Worm (Caenorhabditis elegans) whole organism, L2 larva: ENCODE measurements around the gene K07F5.16.

Experiments
- C34F6.9 ChIP-seq: fragments of 150-350 bp; optimal IDR thresholded peaks from 2 replicates; lab custom pipeline; 2014; ENCODE audit warnings: missing biosample characterization, missing genetic modification characterization
- F13H6.1 ChIP-seq: sonication (generic microtip); optimal IDR thresholded peaks from 2 replicates; lab custom pipeline; 2016; ENCODE audit warnings: missing genetic modification characterization, missing compliant biosample characterization
- ZK546.5 ChIP-seq: sonication (generic microtip); optimal IDR thresholded peaks from 2 replicates; lab custom pipeline; 2017; ENCODE audit warnings: missing biosample characterization, missing genetic modification characterization
- aly-2 ChIP-seq: fragments of 150-350 bp; optimal IDR thresholded peaks from 2 replicates; lab custom pipeline; 2014; ENCODE audit warnings: missing biosample characterization, missing genetic modification characterization
- ama-1 ChIP-seq: fragments of 150-350 bp; optimal IDR thresholded peaks from 2 replicates; lab custom pipeline; 2018; ENCODE audit warnings: inconsistent platforms
- ceh-16 ChIP-seq: fragments of 150-350 bp; optimal IDR thresholded peaks from 2 replicates; lab custom pipeline; 2014; ENCODE audit warnings: missing biosample characterization, missing genetic modification characterization
- ceh-82 ChIP-seq: fragments of 150-350 bp; optimal IDR thresholded peaks from 2 replicates; lab custom pipeline; 2014; ENCODE audit warnings: missing biosample characterization, missing genetic modification characterization
- crh-2 ChIP-seq: sonication (generic microtip); optimal IDR thresholded peaks from 2 replicates; lab custom pipeline; 2017; ENCODE audit warnings: missing biosample characterization, missing genetic modification characterization
- dmd-4 ChIP-seq: sonication (generic microtip); optimal IDR thresholded peaks from 2 replicates; lab custom pipeline; 2017; ENCODE audit warnings: missing biosample characterization, missing genetic modification characterization
- egl-27 ChIP-seq: sonication (generic microtip); optimal IDR thresholded peaks from 3 replicates; lab custom pipeline; 2017; ENCODE audit warnings: missing biosample characterization, missing genetic modification reagents, missing genetic modification characterization
- elt-1 ChIP-seq: fragments of 150-350 bp; optimal IDR thresholded peaks from 2 replicates; lab custom pipeline; 2014; ENCODE audit warnings: missing biosample characterization, missing genetic modification characterization
- elt-3 ChIP-seq: sonication (generic microtip); optimal IDR thresholded peaks from 2 replicates; lab custom pipeline; 2017; ENCODE audit warnings: missing biosample characterization, missing genetic modification characterization
- fos-1 ChIP-seq: fragments of 150-350 bp; optimal IDR thresholded peaks from 2 replicates; lab custom pipeline; 2014; ENCODE audit warnings: missing biosample characterization, missing genetic modification characterization
- gmeb-1 ChIP-seq: fragments of 150-350 bp; optimal IDR thresholded peaks from 2 replicates; lab custom pipeline; 2014; ENCODE audit warnings: missing biosample characterization, missing genetic modification characterization
- lin-11 ChIP-seq: fragments of 150-350 bp; sonication (generic microtip); optimal IDR thresholded peaks from 2 replicates; lab custom pipeline; 2014; ENCODE audit warnings: missing biosample characterization, missing genetic modification characterization, inconsistent platforms, mixed read lengths
- lin-39 ChIP-seq: fragments of 150-350 bp; optimal IDR thresholded peaks from 2 replicates; lab custom pipeline; 2014; ENCODE audit warnings: missing biosample characterization, missing genetic modification reagents, missing genetic modification characterization
- lsy-2 ChIP-seq, 2 experiments: fragments of 150-350 bp in 1 of 2; sonication (generic microtip) in 1 of 2; optimal IDR thresholded peaks; 2 replicates each; lab custom pipeline; 2014 to 2017; ENCODE audit warnings: missing biosample characterization in 2 of 2, missing genetic modification characterization in 2 of 2
- mab-5 ChIP-seq: fragments of 150-350 bp; optimal IDR thresholded peaks from 2 replicates; lab custom pipeline; 2014; ENCODE audit warnings: missing biosample characterization, missing genetic modification characterization
- mbf-1 ChIP-seq: sonication (generic microtip); optimal IDR thresholded peaks from 2 replicates; lab custom pipeline; 2017; ENCODE audit warnings: missing biosample characterization, missing genetic modification characterization
- mdl-1 ChIP-seq, 2 experiments: fragments of 150-350 bp in 1 of 2; sonication (generic microtip) in 1 of 2; optimal IDR thresholded peaks; 2 replicates each; lab custom pipeline; 2017; ENCODE audit warnings: missing biosample characterization in 2 of 2, missing genetic modification characterization in 2 of 2
- nhr-10 ChIP-seq: sonication (generic microtip); optimal IDR thresholded peaks from 2 replicates; lab custom pipeline; 2017; ENCODE audit warnings: missing biosample characterization, missing genetic modification characterization
- nhr-11 ChIP-seq: fragments of 150-350 bp; optimal IDR thresholded peaks from 2 replicates; lab custom pipeline; 2014; ENCODE audit warnings: missing biosample characterization, missing genetic modification characterization
- nhr-12 ChIP-seq: fragments of 150-350 bp; optimal IDR thresholded peaks from 2 replicates; lab custom pipeline; 2014; ENCODE audit warnings: missing biosample characterization, missing genetic modification characterization
- nhr-129 ChIP-seq: fragments of 150-350 bp; optimal IDR thresholded peaks from 2 replicates; lab custom pipeline; 2014; ENCODE audit warnings: missing biosample characterization, missing genetic modification characterization
- nhr-21 ChIP-seq: fragments of 150-350 bp; optimal IDR thresholded peaks from 2 replicates; lab custom pipeline; 2014; ENCODE audit warnings: missing biosample characterization, missing genetic modification characterization
- nhr-237 ChIP-seq: fragments of 150-350 bp; optimal IDR thresholded peaks from 2 replicates; lab custom pipeline; 2014; ENCODE audit warnings: missing biosample characterization, missing genetic modification characterization
- nhr-25 ChIP-seq: fragments of 150-350 bp; sonication (generic microtip); optimal IDR thresholded peaks from 3 replicates; lab custom pipeline; 2014; ENCODE audit warnings: missing biosample characterization, missing genetic modification characterization
- nhr-6 ChIP-seq: fragments of 150-350 bp; optimal IDR thresholded peaks from 2 replicates; lab custom pipeline; 2014; ENCODE audit warnings: missing biosample characterization, missing genetic modification characterization
- nhr-77 ChIP-seq: fragments of 150-350 bp; optimal IDR thresholded peaks from 2 replicates; lab custom pipeline; 2014; ENCODE audit warnings: missing biosample characterization, missing genetic modification characterization
- peb-1 ChIP-seq: fragments of 150-350 bp; optimal IDR thresholded peaks from 2 replicates; lab custom pipeline; 2014; ENCODE audit warnings: missing biosample characterization, missing genetic modification characterization
- sem-4 ChIP-seq: fragments of 150-350 bp; optimal IDR thresholded peaks from 2 replicates; lab custom pipeline; 2014; ENCODE audit warnings: missing biosample characterization, missing genetic modification reagents, missing genetic modification characterization
- skn-1 ChIP-seq: sonication (generic microtip); optimal IDR thresholded peaks from 2 replicates; lab custom pipeline; 2017; ENCODE audit warnings: missing biosample characterization, missing genetic modification characterization
- sma-9 ChIP-seq, 2 experiments: fragments of 150-350 bp in 1 of 2; sonication (generic microtip) in 1 of 2; optimal IDR thresholded peaks; 2 replicates each; lab custom pipeline; 2014 to 2016; ENCODE audit warnings: missing genetic modification characterization in 2 of 2, mild to moderate bottlenecking in 1 of 2, missing biosample characterization in 1 of 2, missing compliant biosample characterization in 1 of 2, missing genetic modification reagents in 1 of 2, moderate library complexity in 1 of 2
- unc-39 ChIP-seq: fragments of 150-350 bp; optimal IDR thresholded peaks from 2 replicates; lab custom pipeline; 2014; ENCODE audit warnings: missing biosample characterization, missing genetic modification characterization
- unc-55 ChIP-seq: fragments of 150-350 bp; sonication (generic microtip); optimal IDR thresholded peaks from 3 replicates; lab custom pipeline; 2014; ENCODE audit warnings: missing biosample characterization, missing genetic modification reagents, missing genetic modification characterization
- unc-62 ChIP-seq: fragments of 150-350 bp; optimal IDR thresholded peaks from 2 replicates; lab custom pipeline; 2014; ENCODE audit warnings: missing biosample characterization, missing genetic modification reagents, missing genetic modification characterization
- zag-1 ChIP-seq: fragments of 150-350 bp; optimal IDR thresholded peaks from 2 replicates; lab custom pipeline; 2014; ENCODE audit warnings: missing biosample characterization, missing genetic modification characterization
- ztf-1 ChIP-seq: fragments of 200-800 bp; sonication (Bioruptor generic); conservative IDR thresholded peaks from 2 replicates; pipeline ENCODE4 v1.3.6; 2022; ENCODE audit warnings: missing genetic modification characterization, missing compliant biosample characterization
- ztf-11 ChIP-seq: sonication (generic microtip); optimal IDR thresholded peaks from 2 replicates; lab custom pipeline; 2017; ENCODE audit warnings: missing biosample characterization, missing genetic modification characterization
- ztf-4 ChIP-seq: fragments of 150-350 bp; optimal IDR thresholded peaks from 2 replicates; lab custom pipeline; 2014; ENCODE audit warnings: missing biosample characterization, missing genetic modification characterization

K07F5.16 gene

ce11 chrIV:9867915-9868314 is 4.0 kb downstream of the K07F5.16 start (continued):
- no peak for TF ChIP-seq unc-62 (GFP tag; lab: Kevin White, UChicago)
- no peak for TF ChIP-seq nhr-11 (tag; lab: Kevin White, UChicago)
- TF ChIP-seq ZK546.5, result no peak
- no peak for TF ChIP-seq ceh-82 (tag; lab: Kevin White, UChicago)
- no peak for TF ChIP-seq nhr-12 (tag; lab: Kevin White, UChicago)
- TF ChIP-seq elt-1, result no peak
- TF ChIP-seq nhr-25 (tag; lab: Kevin White, UChicago), result peak; percentile 97
- TF ChIP-seq sem-4 (tag; lab: Kevin White, UChicago), result no peak
- TF ChIP-seq, all 48 proteins: peak for 15

ce11 chrIV:9869344-9869743 is 5.4 kb downstream of the K07F5.16 start:
- TF ChIP-seq nhr-11 (tag; lab: Kevin White, UChicago) (no peak), unc-55 (GFP tag; lab: Kevin White, UChicago) (no peak), nhr-6 (no peak), mab-5 (tag; lab: Kevin White, UChicago) (no peak), skn-1 (tag; lab: Kevin White, UChicago) (no peak), F13H6.1 (tag; lab: Kevin White, UChicago) (no peak)
- TF ChIP-seq, all 48 proteins: peak for 0

- TF ChIP-seq nhr-25 (tag; lab: Kevin White, UChicago) (peak; percentile 53), ztf-11 (tag; lab: Kevin White, UChicago) (no peak), sma-9 (GFP tag; optimal IDR thresholded peaks at IDR 0.05; lab: Kevin White, UChicago) (peak; percentile 9), sma-9 (tag; optimal IDR thresholded peaks at IDR 0.05; lab: Kevin White, UChicago) (no peak)
Observed at ce11 chrIV:9872210-9872609, 8.3 kb downstream of the K07F5.16 start.

ce11 chrIV:9872786-9873185 is 8.9 kb downstream of the K07F5.16 start:
- peak; percentile 81 for TF ChIP-seq fos-1 (tag; lab: Kevin White, UChicago)
- no peak for TF ChIP-seq sem-4 (tag; lab: Kevin White, UChicago)
- peak; percentile 9 for TF ChIP-seq unc-55 (GFP tag; lab: Kevin White, UChicago)
- TF ChIP-seq sma-9 (GFP tag; optimal IDR thresholded peaks at IDR 0.05; lab: Kevin White, UChicago), result peak; percentile 70
- no peak for TF ChIP-seq sma-9 (tag; optimal IDR thresholded peaks at IDR 0.05; lab: Kevin White, UChicago)
- no peak for TF ChIP-seq nhr-12 (tag; lab: Kevin White, UChicago)
- TF ChIP-seq skn-1 (tag; lab: Kevin White, UChicago), result peak; percentile 32
- TF ChIP-seq lsy-2 (tag; optimal IDR thresholded peaks at IDR 0.05; lab: Kevin White, UChicago), result peak in 1 of 2 experiments; percentile 34
- TF ChIP-seq nhr-129 (tag; lab: Kevin White, UChicago), result peak; percentile 47
- TF ChIP-seq egl-27 (tag; lab: Kevin White, UChicago), result no peak
- TF ChIP-seq crh-2, result peak; percentile 78
- peak; percentile 35 for TF ChIP-seq C34F6.9 (tag; lab: Kevin White, UChicago)
- peak; percentile 36 for TF ChIP-seq F13H6.1 (tag; lab: Kevin White, UChicago)
- TF ChIP-seq dmd-4 (tag; lab: Kevin White, UChicago), result no peak
- TF ChIP-seq zag-1 (tag; lab: Kevin White, UChicago), result peak; percentile 57

- TF ChIP-seq zag-1 (tag; lab: Kevin White, UChicago) (no peak), crh-2 (peak; percentile 90), nhr-11 (tag; lab: Kevin White, UChicago) (no peak), nhr-77 (tag; lab: Kevin White, UChicago) (no peak), ceh-82 (tag; lab: Kevin White, UChicago) (no peak), nhr-237 (tag; lab: Kevin White, UChicago) (no peak), gmeb-1 (peak; percentile 11), skn-1 (tag; lab: Kevin White, UChicago) (no peak), nhr-25 (tag; lab: Kevin White, UChicago) (peak; percentile 25), unc-39 (no peak), F13H6.1 (tag; lab: Kevin White, UChicago) (peak; percentile 73), nhr-6 (peak; percentile 54), mbf-1 (no peak), lin-39 (tag; lab: Kevin White, UChicago) (no peak), fos-1 (tag; lab: Kevin White, UChicago) (peak; percentile 64), aly-2 (tag; lab: Kevin White, UChicago) (no peak), sma-9 (GFP tag; optimal IDR thresholded peaks at IDR 0.05; lab: Kevin White, UChicago) (peak; percentile 68), sma-9 (tag; optimal IDR thresholded peaks at IDR 0.05; lab: Kevin White, UChicago) (no peak), nhr-10 (tag; lab: Kevin White, UChicago) (no peak), nhr-129 (tag; lab: Kevin White, UChicago) (peak; percentile 78), unc-55 (GFP tag; lab: Kevin White, UChicago) (peak; percentile 69), lsy-2 (tag; optimal IDR thresholded peaks at IDR 0.05; lab: Kevin White, UChicago) (peak in 1 of 2 experiments; percentile 56), ztf-1 (GFP tag; lab: Robert Waterston, UW) (no peak), egl-27 (tag; lab: Kevin White, UChicago) (peak; percentile 53), peb-1 (tag; lab: Kevin White, UChicago) (no peak), ceh-16 (tag; lab: Kevin White, UChicago) (peak; percentile 61), nhr-12 (tag; lab: Kevin White, UChicago) (no peak), ama-1 (lab: Kevin White, UChicago) (peak; percentile 36), ZK546.5 (no peak), ztf-4 (tag; lab: Kevin White, UChicago) (no peak), nhr-21 (tag; lab: Kevin White, UChicago) (peak; percentile 39), dmd-4 (tag; lab: Kevin White, UChicago) (no peak), lin-11 (tag; lab: Kevin White, UChicago) (no peak), mdl-1 (tag; optimal IDR thresholded peaks at IDR 0.05; lab: Kevin White, UChicago) (peak in 1 of 2 experiments; percentile 23), elt-3 (tag; lab: Kevin White, UChicago) (no peak), sem-4 (tag; lab: Kevin White, UChicago) (no peak), unc-62 (GFP tag; lab: Kevin White, UChicago) (no peak), C34F6.9 (tag; lab: Kevin White, UChicago) (peak; percentile 61)
Observed at ce11 chrIV:9873837-9874236, 9.9 kb downstream of the K07F5.16 start.
